Fruit fly (Drosophila melanogaster) Kc167 (cell line): Measurements from ENCODE around the gene CG11977.

ENCODE experiments used
- Myc ChIP-seq: fragments of >200 bp; optimal IDR thresholded peaks from 2 replicates; lab custom pipeline; 2017; ENCODE audit warnings: missing external identifiers
- h ChIP-seq: fragments of >200 bp; optimal IDR thresholded peaks from 3 replicates; lab custom pipeline; 2018; ENCODE audit warnings: missing external identifiers
- insv ChIP-seq: fragments of >200 bp; optimal IDR thresholded peaks from 3 replicates; lab custom pipeline; 2018; ENCODE audit warnings: missing external identifiers
- psq ChIP-seq: fragments of >200 bp; optimal IDR thresholded peaks from 2 replicates; lab custom pipeline; 2017; ENCODE audit warnings: missing external identifiers

DNA sequence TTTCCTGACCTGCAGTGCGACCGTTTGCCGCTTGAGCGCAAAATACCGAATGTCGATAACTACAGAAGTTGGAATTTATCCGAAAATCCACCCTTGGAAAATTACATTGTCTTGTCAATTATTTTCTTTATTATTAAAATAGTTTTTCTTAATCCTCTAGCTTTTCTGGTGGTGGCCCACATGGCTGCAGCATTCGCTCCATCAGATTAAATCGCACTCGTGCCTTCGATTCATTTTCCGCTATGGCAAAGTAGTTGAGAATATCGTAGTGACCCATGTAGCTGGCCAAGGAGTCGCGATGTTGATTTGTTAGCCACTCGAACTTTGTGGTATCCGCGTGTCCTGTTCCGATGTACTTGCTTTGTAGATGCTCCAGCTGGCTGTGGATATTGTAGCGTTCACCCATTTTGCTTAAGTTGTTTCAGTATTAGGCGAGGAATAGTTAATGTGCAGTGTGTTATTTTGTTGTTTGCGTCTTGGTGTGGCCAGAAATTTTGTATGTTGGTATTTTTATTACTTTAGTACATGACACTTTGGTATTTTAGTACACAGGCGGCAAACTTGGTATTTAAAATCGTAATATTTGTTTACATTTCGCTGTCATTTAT, 17.5 kb downstream of the CG11977 start, which contains the start of the genes Kcmf1, Sf3b5 and CG11986:
- TF ChIP-seq h (lab: Kevin White, UChicago) = no peak
- no peak for TF ChIP-seq Myc (lab: Kevin White, UChicago)
- no peak for TF ChIP-seq insv (lab: Kevin White, UChicago)
- no peak for TF ChIP-seq psq (lab: Kevin White, UChicago)
